Worm (Caenorhabditis elegans) whole organism, late embryonic: ENCODE measurements around the gene msp-64.

Source experiments
- C08G9.2 ChIP-seq: sonication (generic microtip); optimal IDR thresholded peaks from 2 replicates; lab custom pipeline; 2016; ENCODE audit warnings: mild to moderate bottlenecking, missing genetic modification characterization, moderate library complexity, missing compliant biosample characterization
- C38D4.7 ChIP-seq: fragments of 200-800 bp; sonication (Bioruptor generic); optimal IDR thresholded peaks from 2 replicates; lab custom pipeline; 2018; ENCODE audit warnings: mild to moderate bottlenecking, missing genetic modification characterization, moderate library complexity, missing compliant biosample characterization
- F13H6.1 ChIP-seq: sonication (generic microtip); optimal IDR thresholded peaks from 2 replicates; lab custom pipeline; 2016; ENCODE audit warnings: missing genetic modification characterization, missing compliant biosample characterization
- Y22D7AL.16 ChIP-seq: sonication (generic microtip); optimal IDR thresholded peaks from 2 replicates; lab custom pipeline; 2016; ENCODE audit warnings: missing genetic modification characterization, missing compliant biosample characterization
- ama-1 ChIP-seq: fragments of 150-350 bp; optimal IDR thresholded peaks from 2 replicates; lab custom pipeline; 2014
- ceh-18 ChIP-seq: sonication (generic microtip); optimal IDR thresholded peaks from 2 replicates; lab custom pipeline; 2016; ENCODE audit warnings: missing genetic modification characterization, missing compliant biosample characterization
- ceh-22 ChIP-seq: sonication (generic microtip); optimal IDR thresholded peaks from 2 replicates; lab custom pipeline; 2017; ENCODE audit warnings: missing biosample characterization, missing genetic modification characterization
- ceh-24 ChIP-seq: sonication (generic microtip); optimal IDR thresholded peaks from 2 replicates; lab custom pipeline; 2016; ENCODE audit warnings: mild to moderate bottlenecking, missing genetic modification characterization, missing compliant biosample characterization
- ceh-30 ChIP-seq: fragments of 150-350 bp; optimal IDR thresholded peaks from 2 replicates; lab custom pipeline; 2014; ENCODE audit warnings: missing biosample characterization, missing genetic modification characterization
- ceh-31 ChIP-seq: sonication (generic microtip); optimal IDR thresholded peaks from 2 replicates; lab custom pipeline; 2016; ENCODE audit warnings: missing genetic modification characterization, missing compliant biosample characterization
- ceh-34 ChIP-seq: sonication (generic microtip); optimal IDR thresholded peaks from 2 replicates; lab custom pipeline; 2016; ENCODE audit warnings: mild to moderate bottlenecking, missing genetic modification characterization, missing compliant biosample characterization
- ceh-45 ChIP-seq: fragments of 200-800 bp; sonication (Bioruptor generic); IDR thresholded peaks from 2 replicates; pipeline ENCODE4 v1.3.6; 2022; ENCODE audit warnings: missing genetic modification reagents, missing genetic modification characterization, missing compliant biosample characterization
- ceh-6 ChIP-seq: fragments of 200-800 bp; sonication (Bioruptor generic); optimal IDR thresholded peaks from 2 replicates; lab custom pipeline; 2018; ENCODE audit warnings: mild to moderate bottlenecking, missing genetic modification characterization, missing compliant biosample characterization
- ceh-9 ChIP-seq: sonication (generic microtip); optimal IDR thresholded peaks from 2 replicates; lab custom pipeline; 2016; ENCODE audit warnings: mild to moderate bottlenecking, missing genetic modification characterization, inconsistent platforms, missing compliant biosample characterization
- che-1 ChIP-seq: sonication (generic microtip); optimal IDR thresholded peaks from 2 replicates; lab custom pipeline; 2016; ENCODE audit warnings: mild to moderate bottlenecking, missing genetic modification characterization, missing compliant biosample characterization
- dmd-4 ChIP-seq: sonication (generic microtip); optimal IDR thresholded peaks from 2 replicates; lab custom pipeline; 2016; ENCODE audit warnings: borderline replicate concordance, missing genetic modification characterization, missing compliant biosample characterization
- elt-4 ChIP-seq: sonication (generic microtip); optimal IDR thresholded peaks from 2 replicates; lab custom pipeline; 2016; ENCODE audit warnings: missing genetic modification characterization, missing compliant biosample characterization
- eyg-1 ChIP-seq: sonication (generic microtip); optimal IDR thresholded peaks from 2 replicates; lab custom pipeline; 2016; ENCODE audit warnings: missing genotype, missing genetic modification characterization, missing compliant biosample characterization
- fkh-6 ChIP-seq: sonication (generic microtip); optimal IDR thresholded peaks from 2 replicates; lab custom pipeline; 2016; ENCODE audit warnings: missing genetic modification characterization, missing compliant biosample characterization
- gmeb-2 ChIP-seq: sonication (generic microtip); optimal IDR thresholded peaks from 2 replicates; lab custom pipeline; 2016; ENCODE audit warnings: missing genetic modification characterization, inconsistent platforms, missing compliant biosample characterization
- hlh-30 ChIP-seq: sonication (generic microtip); optimal IDR thresholded peaks from 2 replicates; lab custom pipeline; 2017; ENCODE audit warnings: antibody characterized with exemption, missing genetic modification characterization, missing compliant biosample characterization; ENCODE audit not compliant: insufficient read depth
- hlh-8 ChIP-seq: sonication (generic microtip); optimal IDR thresholded peaks from 2 replicates; lab custom pipeline; 2016; ENCODE audit warnings: missing genotype, missing genetic modification characterization, missing compliant biosample characterization
- lim-6 ChIP-seq: sonication (generic microtip); optimal IDR thresholded peaks from 2 replicates; lab custom pipeline; 2016; ENCODE audit warnings: missing genetic modification characterization, missing compliant biosample characterization
- madf-2 ChIP-seq: sonication (generic microtip); optimal IDR thresholded peaks from 2 replicates; lab custom pipeline; 2017; ENCODE audit warnings: missing genetic modification characterization, missing compliant biosample characterization
- nhr-11 ChIP-seq: fragments of 150-350 bp; optimal IDR thresholded peaks from 2 replicates; lab custom pipeline; 2014; ENCODE audit warnings: missing biosample characterization, missing genetic modification characterization
- nhr-232 ChIP-seq: sonication (generic microtip); optimal IDR thresholded peaks from 2 replicates; lab custom pipeline; 2016; ENCODE audit warnings: missing genetic modification characterization, missing compliant biosample characterization
- npax-4 ChIP-seq: sonication (generic microtip); optimal IDR thresholded peaks from 2 replicates; lab custom pipeline; 2016; ENCODE audit warnings: missing genetic modification characterization, missing compliant biosample characterization
- pag-3 ChIP-seq: sonication (generic microtip); optimal IDR thresholded peaks from 2 replicates; lab custom pipeline; 2016; ENCODE audit warnings: missing compliant biosample characterization, missing genetic modification characterization, borderline replicate concordance
- pat-9 ChIP-seq: fragments of 200-800 bp; sonication (Bioruptor generic); optimal IDR thresholded peaks from 2 replicates; lab custom pipeline; 2018; ENCODE audit warnings: mild to moderate bottlenecking, missing genetic modification characterization, moderate library complexity, missing compliant biosample characterization
- pax-1 ChIP-seq: fragments of 150-350 bp; optimal IDR thresholded peaks from 2 replicates; lab custom pipeline; 2014; ENCODE audit warnings: missing biosample characterization, missing genetic modification characterization
- pha-4 ChIP-seq: fragments of 150-350 bp; optimal IDR thresholded peaks from 2 replicates; lab custom pipeline; 2018; ENCODE audit warnings: missing biosample characterization, missing genetic modification reagents, missing genetic modification characterization
- pqm-1 ChIP-seq: sonication (generic microtip); optimal IDR thresholded peaks from 2 replicates; lab custom pipeline; 2016; ENCODE audit warnings: missing genetic modification characterization, missing compliant biosample characterization
- pros-1 ChIP-seq: fragments of 150-350 bp; optimal IDR thresholded peaks from 2 replicates; lab custom pipeline; 2014; ENCODE audit warnings: missing biosample characterization, missing genetic modification reagents, missing genetic modification characterization
- ref-2 ChIP-seq: sonication (generic microtip); optimal IDR thresholded peaks from 2 replicates; lab custom pipeline; 2016; ENCODE audit warnings: missing genetic modification characterization, missing compliant biosample characterization
- rnt-1 ChIP-seq: sonication (generic microtip); optimal IDR thresholded peaks from 2 replicates; lab custom pipeline; 2016; ENCODE audit warnings: missing genetic modification characterization, missing compliant biosample characterization
- sdc-2 ChIP-seq: sonication (generic microtip); optimal IDR thresholded peaks from 2 replicates; lab custom pipeline; 2016; ENCODE audit warnings: missing genotype, missing genetic modification characterization, missing compliant biosample characterization
- sox-2 ChIP-seq: fragments of 200-800 bp; sonication (Bioruptor generic); IDR thresholded peaks from 2 replicates; pipeline ENCODE4 v1.3.6; 2022; ENCODE audit warnings: missing genetic modification reagents, missing genetic modification characterization, missing compliant biosample characterization
- sox-4 ChIP-seq: sonication (generic microtip); optimal IDR thresholded peaks from 2 replicates; lab custom pipeline; 2017; ENCODE audit warnings: mild to moderate bottlenecking, missing genetic modification characterization, inconsistent platforms, missing compliant biosample characterization
- syd-9 ChIP-seq: sonication (generic microtip); optimal IDR thresholded peaks from 2 replicates; lab custom pipeline; 2016; ENCODE audit warnings: mild to moderate bottlenecking, missing genetic modification characterization, moderate library complexity, missing compliant biosample characterization
- ttx-3 ChIP-seq: sonication (generic microtip); optimal IDR thresholded peaks from 2 replicates; lab custom pipeline; 2016; ENCODE audit warnings: missing genetic modification reagents, missing genetic modification characterization, missing compliant biosample characterization
- unc-42 ChIP-seq: sonication (generic microtip); optimal IDR thresholded peaks from 2 replicates; lab custom pipeline; 2016; ENCODE audit warnings: missing genotype, missing genetic modification characterization, missing compliant biosample characterization
- unc-86 ChIP-seq: sonication (generic microtip); optimal IDR thresholded peaks from 2 replicates; lab custom pipeline; 2016; ENCODE audit warnings: missing genetic modification characterization, missing compliant biosample characterization
- zip-5 ChIP-seq: sonication (generic microtip); optimal IDR thresholded peaks from 2 replicates; lab custom pipeline; 2016; ENCODE audit warnings: missing genetic modification characterization, missing compliant biosample characterization
- ztf-16 ChIP-seq: sonication (generic microtip); optimal IDR thresholded peaks from 2 replicates; lab custom pipeline; 2017; ENCODE audit warnings: missing genetic modification characterization, missing compliant biosample characterization

Gene msp-64

DNA sequence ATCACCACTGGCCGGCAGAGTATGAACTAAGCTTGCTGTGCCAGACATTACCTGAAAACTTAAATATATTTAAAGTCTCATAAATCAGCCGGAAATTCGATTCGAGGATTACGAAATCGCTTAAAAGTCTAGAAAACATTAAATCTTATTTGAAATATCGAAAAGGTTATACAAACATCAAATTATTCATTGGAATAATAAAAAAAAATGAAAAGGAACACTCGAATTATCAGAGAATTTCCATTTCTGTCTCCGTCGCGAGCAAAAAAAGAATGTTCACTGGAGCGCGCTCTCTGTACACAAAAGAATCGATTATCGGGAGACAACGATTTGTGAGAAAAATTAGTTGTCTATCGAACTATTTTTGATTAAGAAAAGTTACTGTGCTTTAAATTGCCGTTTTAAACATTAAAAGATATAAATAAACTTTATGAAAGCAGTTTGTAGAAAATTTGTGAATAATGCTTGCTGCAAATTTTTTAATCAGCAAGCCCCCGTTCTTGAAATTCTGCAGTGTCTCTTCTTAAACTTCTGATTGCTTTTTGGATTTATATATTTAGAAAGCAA is 26.1 kb upstream of the msp-64 start, which contains the start of gene fzo-1 (continued):
- peak; percentile 15 for TF ChIP-seq unc-86 (tag; lab: Kevin White, UChicago)
- peak; percentile 36 for TF ChIP-seq dmd-4 (tag; lab: Kevin White, UChicago)
- TF ChIP-seq npax-4 (tag; lab: Kevin White, UChicago): peak; percentile 16
- TF ChIP-seq ztf-16 (tag; lab: Kevin White, UChicago): peak; percentile 68
- TF ChIP-seq ceh-34: peak; percentile 75
- no peak for TF ChIP-seq elt-4 (tag; lab: Kevin White, UChicago)
- TF ChIP-seq madf-2 (tag; lab: Kevin White, UChicago): no peak
- TF ChIP-seq rnt-1: peak; percentile 59
- no peak for TF ChIP-seq ceh-22 (tag; lab: Kevin White, UChicago)
- peak; percentile 42 for TF ChIP-seq gmeb-2 (tag; lab: Kevin White, UChicago)
- no peak for TF ChIP-seq sox-2 (GFP tag; lab: Robert Waterston, UW)
- no peak for TF ChIP-seq pat-9
- no peak for TF ChIP-seq nhr-11
- no peak for TF ChIP-seq ama-1
- TF ChIP-seq zip-5 (tag; lab: Kevin White, UChicago): peak; percentile 96
- TF ChIP-seq ttx-3 (tag; lab: Kevin White, UChicago): no peak
- no peak for TF ChIP-seq C38D4.7 (GFP tag; lab: Kevin White, UChicago)
- no peak for TF ChIP-seq hlh-30 (tag; lab: Kevin White, UChicago)
- peak; percentile 60 for TF ChIP-seq fkh-6
- peak; percentile 49 for TF ChIP-seq pax-1
- peak; percentile 28 for TF ChIP-seq ceh-18 (tag; lab: Kevin White, UChicago)
- no peak for TF ChIP-seq pha-4 (tag; lab: Kevin White, UChicago)
- no peak for TF ChIP-seq pros-1 (tag; lab: Kevin White, UChicago)
- peak; percentile 99 for TF ChIP-seq ceh-31 (tag; lab: Kevin White, UChicago)
- TF ChIP-seq ceh-30 (tag; lab: Kevin White, UChicago): no peak
- TF ChIP-seq ceh-24 (tag; lab: Kevin White, UChicago): peak; percentile 35
- TF ChIP-seq syd-9 (tag; lab: Kevin White, UChicago): peak; percentile 16
- TF ChIP-seq hlh-8 (tag; lab: Kevin White, UChicago): peak; percentile 92
- TF ChIP-seq sdc-2 (tag; lab: Kevin White, UChicago): peak; percentile 68
- peak; percentile 90 for TF ChIP-seq C08G9.2 (tag; lab: Kevin White, UChicago)
- peak; percentile 74 for TF ChIP-seq pqm-1 (tag; lab: Kevin White, UChicago)
- no peak for TF ChIP-seq ceh-9 (tag; lab: Kevin White, UChicago)
- TF ChIP-seq ceh-45: no peak
- TF ChIP-seq F13H6.1 (tag; lab: Kevin White, UChicago): peak; percentile 80
- peak; percentile 86 for TF ChIP-seq lim-6 (tag; lab: Kevin White, UChicago)
- no peak for TF ChIP-seq che-1 (tag; lab: Kevin White, UChicago)
- TF ChIP-seq Y22D7AL.16 (tag; lab: Kevin White, UChicago): no peak
- TF ChIP-seq pag-3 (tag; lab: Kevin White, UChicago): peak; percentile 75

DNA sequence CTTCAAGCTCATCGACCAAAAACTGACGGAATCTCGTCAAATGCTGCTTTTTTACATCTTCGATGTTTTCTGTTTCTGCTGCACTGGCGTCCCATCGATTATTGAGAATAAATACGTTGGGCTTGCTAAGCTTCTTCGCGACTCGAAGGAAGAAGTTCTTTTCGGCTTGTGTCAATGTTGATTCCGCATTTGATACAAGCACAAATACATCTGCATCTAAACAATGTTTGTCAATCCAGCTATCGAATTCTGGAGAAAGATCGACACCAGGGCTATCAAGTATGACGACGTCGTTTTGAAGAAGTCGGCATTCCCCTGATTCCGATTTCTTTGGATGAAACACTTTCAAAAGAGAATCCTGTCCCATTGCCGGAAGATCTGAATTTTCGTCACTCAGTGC is 25.0 kb upstream of the msp-64 start:
- TF ChIP-seq unc-42: no peak
- no peak for TF ChIP-seq sox-4 (tag; lab: Kevin White, UChicago)
- TF ChIP-seq pqm-1 (tag; lab: Kevin White, UChicago): no peak
- no peak for TF ChIP-seq nhr-232 (tag; lab: Kevin White, UChicago)
- TF ChIP-seq ref-2: no peak
- TF ChIP-seq eyg-1 (tag; lab: Kevin White, UChicago): no peak
- no peak for TF ChIP-seq ceh-6
- TF ChIP-seq ttx-3 (tag; lab: Kevin White, UChicago): no peak
- TF ChIP-seq, all 69 proteins: peak for 0
